Fruit fly (Drosophila melanogaster) whole organism, embryonic: Measurements from ENCODE around the gene Ugt35D1.

Experiments used
- Atf6 ChIP-seq: fragments of 200-800 bp; sonication (Bioruptor generic); IDR thresholded peaks from 2 replicates; pipeline ENCODE4 v1.3.6; 2022; ENCODE audit warnings: missing biosample characterization, missing genetic modification characterization
- Blimp-1 ChIP-seq: fragments of 200-800 bp; sonication (Bioruptor generic); optimal IDR thresholded peaks from 3 replicates; lab custom pipeline; 2018; ENCODE audit warnings: missing biosample characterization, missing genetic modification characterization, mild to moderate bottlenecking, moderate library complexity, missing genetic modification reagents
- CG10431 ChIP-seq: fragments of 200-800 bp; sonication (Bioruptor generic); optimal IDR thresholded peaks from 3 replicates; lab custom pipeline; 2018; ENCODE audit warnings: missing biosample characterization, mild to moderate bottlenecking, missing genetic modification characterization
- CG11093 ChIP-seq: fragments of 200-800 bp; sonication (Bioruptor generic); IDR thresholded peaks from 3 replicates; pipeline ENCODE4 v1.3.6; 2022; ENCODE audit warnings: missing biosample characterization, missing genetic modification characterization
- CG11723 ChIP-seq: fragments of 200-800 bp; sonication (Bioruptor generic); optimal IDR thresholded peaks from 2 replicates; lab custom pipeline; 2017; ENCODE audit warnings: missing biosample characterization, mild to moderate bottlenecking, missing genetic modification characterization
- CG12769 ChIP-seq: fragments of 200-800 bp; sonication (Bioruptor generic); optimal IDR thresholded peaks from 2 replicates; lab custom pipeline; 2019; ENCODE audit warnings: missing biosample characterization, mild to moderate bottlenecking, missing genetic modification characterization, moderate library complexity
- CG13894 ChIP-seq: fragments of 200-800 bp; sonication (Bioruptor generic); optimal IDR thresholded peaks from 3 replicates; lab custom pipeline; 2018; ENCODE audit warnings: missing biosample characterization, mild to moderate bottlenecking, missing genetic modification characterization, moderate library complexity
- CG14014 ChIP-seq: fragments of 200-800 bp; sonication (Bioruptor generic); IDR thresholded peaks from 2 replicates; pipeline ENCODE4 v1.3.6; 2022; ENCODE audit warnings: missing biosample characterization, missing genetic modification characterization
- CG2120 ChIP-seq: fragments of 200-800 bp; sonication (Bioruptor generic); optimal IDR thresholded peaks from 3 replicates; lab custom pipeline; 2016; ENCODE audit warnings: missing biosample characterization, missing genetic modification characterization
- CG3065 ChIP-seq: fragments of 200-800 bp; sonication (Bioruptor generic); optimal IDR thresholded peaks from 2 replicates; lab custom pipeline; 2016; ENCODE audit warnings: missing biosample characterization, missing genetic modification characterization
- CG32532 ChIP-seq: fragments of 200-800 bp; sonication (Bioruptor generic); IDR thresholded peaks from 2 replicates; pipeline ENCODE4 v1.3.6; 2022; ENCODE audit warnings: missing biosample characterization, missing genetic modification characterization
- CG34422 ChIP-seq: fragments of 200-800 bp; sonication (Bioruptor generic); IDR thresholded peaks from 3 replicates; pipeline ENCODE4 v1.3.6; 2022; ENCODE audit warnings: missing biosample characterization, missing genetic modification characterization
- CG9437 ChIP-seq: fragments of 200-800 bp; sonication (Bioruptor generic); optimal IDR thresholded peaks from 2 replicates; lab custom pipeline; 2018; ENCODE audit warnings: missing biosample characterization, mild to moderate bottlenecking, missing genetic modification characterization
- CG9932 ChIP-seq: fragments of 200-800 bp; sonication (Bioruptor generic); IDR thresholded peaks from 2 replicates; pipeline ENCODE4 v1.3.6; 2022; ENCODE audit warnings: missing biosample characterization, missing genetic modification characterization
- Chrac-16 ChIP-seq: fragments of 200-800 bp; sonication (Bioruptor generic); optimal IDR thresholded peaks from 3 replicates; lab custom pipeline; 2016; ENCODE audit warnings: missing biosample characterization, missing genetic modification characterization
- CkIIα-i1 ChIP-seq: fragments of 200-800 bp; sonication (Bioruptor generic); IDR thresholded peaks from 2 replicates; pipeline ENCODE4 v1.3.6; 2022; ENCODE audit warnings: missing biosample characterization, missing genetic modification characterization
- Doc2 ChIP-seq: fragments of 200-800 bp; sonication (Bioruptor generic); IDR thresholded peaks from 2 replicates; pipeline ENCODE4 v1.3.6; 2022; ENCODE audit warnings: missing biosample characterization, missing genetic modification characterization
- HHEX ChIP-seq: fragments of 200-800 bp; sonication (Bioruptor generic); optimal IDR thresholded peaks from 3 replicates; lab custom pipeline; 2017; ENCODE audit warnings: missing biosample characterization, mild to moderate bottlenecking, missing genetic modification characterization, missing genetic modification reagents
- Med ChIP-seq: fragments of 200-800 bp; sonication (Bioruptor generic); peaks from one replicate; lab custom pipeline; 2016; ENCODE audit warnings: missing biosample characterization, missing genetic modification characterization, mild to moderate bottlenecking, inconsistent platforms, moderate library complexity
- NC2α ChIP-seq: fragments of 200-800 bp; sonication (Bioruptor generic); optimal IDR thresholded peaks from 2 replicates; lab custom pipeline; 2016; ENCODE audit warnings: missing biosample characterization, missing genetic modification characterization
- Sry-β ChIP-seq: fragments of 200-800 bp; sonication (Bioruptor generic); optimal IDR thresholded peaks from 2 replicates; lab custom pipeline; 2018; ENCODE audit warnings: missing biosample characterization, mild to moderate bottlenecking, missing genetic modification characterization, moderate library complexity
- TFAM ChIP-seq: fragments of 200-800 bp; sonication (Bioruptor generic); optimal IDR thresholded peaks from 2 replicates; lab custom pipeline; 2017; ENCODE audit warnings: missing biosample characterization, missing genetic modification characterization, inconsistent platforms
- aop ChIP-seq: fragments of 200-800 bp; sonication (Bioruptor generic); IDR thresholded peaks from 2 replicates; pipeline ENCODE4 v1.3.6; 2022; ENCODE audit warnings: missing biosample characterization, missing genetic modification characterization
- cad ChIP-seq: fragments of >200 bp; optimal IDR thresholded peaks from 2 replicates; lab custom pipeline; 2017; ENCODE audit warnings: missing biosample characterization, missing genetic modification characterization
- chinmo ChIP-seq: fragments of 200-800 bp; sonication (Bioruptor generic); IDR thresholded peaks from 4 replicates; pipeline ENCODE4 v1.3.6; 2022; ENCODE audit warnings: missing biosample characterization, missing genetic modification characterization; ENCODE audit not compliant: partially characterized antibody
- chm ChIP-seq: fragments of 200-800 bp; sonication (Bioruptor generic); IDR thresholded peaks from 2 replicates; pipeline ENCODE4 v1.3.6; 2022; ENCODE audit warnings: missing biosample characterization, missing genetic modification characterization
- ci ChIP-seq: fragments of 200-800 bp; sonication (Bioruptor generic); IDR thresholded peaks from 3 replicates; pipeline ENCODE4 v1.3.6; 2022; ENCODE audit warnings: missing biosample characterization, missing genetic modification characterization
- corto ChIP-seq: fragments of 200-800 bp; sonication (Bioruptor generic); optimal IDR thresholded peaks from 2 replicates; lab custom pipeline; 2016; ENCODE audit warnings: missing biosample characterization, mild to moderate bottlenecking, missing genetic modification characterization, moderate library complexity
- croc ChIP-seq: fragments of 200-800 bp; sonication (Bioruptor generic); conservative IDR thresholded peaks from 3 replicates; pipeline ENCODE4 v1.3.6; 2022; ENCODE audit warnings: missing biosample characterization, missing genetic modification characterization
- dysf ChIP-seq: fragments of 200-800 bp; sonication (Bioruptor generic); IDR thresholded peaks from 3 replicates; pipeline ENCODE4 v1.3.6; 2022; ENCODE audit warnings: missing biosample characterization, missing genetic modification characterization
- esg ChIP-seq: fragments of 200-800 bp; sonication (Bioruptor generic); conservative IDR thresholded peaks from 2 replicates; pipeline ENCODE4 v1.3.6; 2022; ENCODE audit warnings: missing biosample characterization, missing genetic modification characterization
- gfzf ChIP-seq: fragments of 200-800 bp; sonication (Bioruptor generic); optimal IDR thresholded peaks from 2 replicates; lab custom pipeline; 2016; ENCODE audit warnings: missing biosample characterization, mild to moderate bottlenecking, missing genetic modification characterization, moderate library complexity
- ken ChIP-seq: fragments of 200-800 bp; sonication (Bioruptor generic); IDR thresholded peaks from 3 replicates; pipeline ENCODE4 v1.3.6; 2022; ENCODE audit warnings: missing biosample characterization, missing genetic modification characterization
- lab ChIP-seq: fragments of 200-800 bp; sonication (Bioruptor generic); optimal IDR thresholded peaks from 3 replicates; lab custom pipeline; 2017; ENCODE audit warnings: missing biosample characterization, missing genetic modification characterization, mild to moderate bottlenecking, moderate library complexity, missing genetic modification reagents
- maf-S ChIP-seq: fragments of 200-800 bp; sonication (Bioruptor generic); optimal IDR thresholded peaks from 2 replicates; lab custom pipeline; 2016; ENCODE audit warnings: missing biosample characterization, missing genetic modification characterization
- oc ChIP-seq: fragments of 200-800 bp; sonication (Bioruptor generic); optimal IDR thresholded peaks from 2 replicates; lab custom pipeline; 2018; ENCODE audit warnings: missing biosample characterization, mild to moderate bottlenecking, missing genetic modification characterization, moderate library complexity
- prd ChIP-seq, 3 experiments: fragments of >200 bp in 2 of 3; fragments of 200-800 bp in 1 of 3; sonication (Bioruptor generic) in 1 of 3; optimal IDR thresholded peaks in 2 of 3; IDR thresholded peaks in 1 of 3; 2 replicates in 2 of 3; 3 replicates in 1 of 3; pipeline versions ENCODE4 v1.3.6 to Lab custom; 2017 to 2022; ENCODE audit warnings: missing biosample characterization in 1 of 3, missing genetic modification characterization in 1 of 3
- sd ChIP-seq: fragments of 200-800 bp; sonication (Bioruptor generic); optimal IDR thresholded peaks from 3 replicates; lab custom pipeline; 2018; ENCODE audit warnings: missing biosample characterization, mild to moderate bottlenecking, missing genetic modification characterization, moderate library complexity
- tll ChIP-seq, 2 experiments: fragments of 200-800 bp in 1 of 2; fragments of >200 bp in 1 of 2; sonication (Bioruptor generic) in 1 of 2; optimal IDR thresholded peaks; 2 replicates each; lab custom pipeline; 2017 to 2019; ENCODE audit warnings: missing biosample characterization in 2 of 2, missing genetic modification characterization in 2 of 2, mild to moderate bottlenecking in 1 of 2, moderate library complexity in 1 of 2
- vvl ChIP-seq: fragments of 200-800 bp; sonication (Bioruptor generic); IDR thresholded peaks from 2 replicates; pipeline ENCODE4 v1.3.6; 2022; ENCODE audit warnings: missing biosample characterization, missing genetic modification characterization

Gene Ugt35D1

dm6 chr3R:31438856-31439255, 43.8 kb upstream of the Ugt35D1 start (continued):
- TF ChIP-seq CkIIα-i1 (GFP tag; lab: Robert Waterston, UW) (no peak), gfzf (GFP tag; lab: Kevin White, UChicago) (no peak), CG11723 (GFP tag; lab: Kevin White, UChicago) (no peak), CG14014 (GFP tag; lab: Robert Waterston, UW) (no peak), CG10431 (no peak), CG32532 (peak; percentile 43), oc (tag; lab: Kevin White, UChicago) (peak; percentile 78), ci (GFP tag; lab: Robert Waterston, UW) (no peak), CG13894 (peak; percentile 75), corto (no peak), TFAM (GFP tag; lab: Kevin White, UChicago) (no peak), tll (GFP tag; optimal IDR thresholded peaks at IDR 0.05; lab: Kevin White, UChicago) (no peak), Chrac-16 (GFP tag; lab: Kevin White, UChicago) (no peak), Sry-β (GFP tag; lab: Kevin White, UChicago) (no peak), HHEX (GFP tag; lab: Kevin White, UChicago) (no peak), Med (peak; percentile 66), aop (no peak), ken (GFP tag; lab: Robert Waterston, UW) (no peak), esg (GFP tag; lab: Robert Waterston, UW) (no peak), CG34422 (no peak), dysf (GFP tag; lab: Robert Waterston, UW) (no peak), Blimp-1 (no peak), NC2α (GFP tag; lab: Kevin White, UChicago) (no peak), prd (optimal IDR thresholded peaks at IDR 0.05; lab: Kevin White, UChicago) (no peak), prd (GFP tag; IDR thresholded peaks at IDR 0.05; lab: Robert Waterston, UW) (no peak), CG11093 (GFP tag; lab: Robert Waterston, UW) (no peak), CG9437 (no peak), maf-S (no peak), CG3065 (GFP tag; lab: Kevin White, UChicago) (no peak), Doc2 (no peak)

- peak; percentile 49 for TF ChIP-seq CG9932
- TF ChIP-seq sd (tag; lab: Kevin White, UChicago) = peak; percentile 63
- peak; percentile 11 for TF ChIP-seq CG13894
- 0 out of 2 replicates have a peak, but pooled peaks have one; percentile 7 for TF ChIP-seq vvl (GFP tag; lab: Robert Waterston, UW)
- peak; percentile 63 for TF ChIP-seq CG12769 (tag; lab: Kevin White, UChicago)
- TF ChIP-seq CG2120 (GFP tag; lab: Kevin White, UChicago) = peak; percentile 18
- peak; percentile 90 for TF ChIP-seq chinmo (GFP tag; lab: Robert Waterston, UW)
- 0 out of 2 replicates have a peak, but pooled peaks have one; percentile 34 for TF ChIP-seq Atf6 (GFP tag; lab: Robert Waterston, UW)
- no peak for TF ChIP-seq croc (GFP tag; lab: Robert Waterston, UW)
- 0 out of 2 replicates have a peak, but pooled peaks have one; percentile 15 for TF ChIP-seq chm (GFP tag; lab: Robert Waterston, UW)
- no peak for TF ChIP-seq cad
- no peak for TF ChIP-seq lab (GFP tag; lab: Kevin White, UChicago)
These were observed 42.4 kb upstream of the Ugt35D1 start for dm6 chr3R:31437420-31438058.
